Fruit fly (Drosophila melanogaster) ovary, adult (tissue): Measurements from ENCODE around the gene CG42846.

Source experiments
- CG17801 ChIP-seq: fragments of 200-800 bp; optimal IDR thresholded peaks from 2 replicates; lab custom pipeline; 2019; ENCODE audit warnings: missing biosample characterization, mild to moderate bottlenecking, missing genetic modification characterization, moderate library complexity; ENCODE audit not compliant: partially characterized antibody

The CG42846 gene

DNA sequence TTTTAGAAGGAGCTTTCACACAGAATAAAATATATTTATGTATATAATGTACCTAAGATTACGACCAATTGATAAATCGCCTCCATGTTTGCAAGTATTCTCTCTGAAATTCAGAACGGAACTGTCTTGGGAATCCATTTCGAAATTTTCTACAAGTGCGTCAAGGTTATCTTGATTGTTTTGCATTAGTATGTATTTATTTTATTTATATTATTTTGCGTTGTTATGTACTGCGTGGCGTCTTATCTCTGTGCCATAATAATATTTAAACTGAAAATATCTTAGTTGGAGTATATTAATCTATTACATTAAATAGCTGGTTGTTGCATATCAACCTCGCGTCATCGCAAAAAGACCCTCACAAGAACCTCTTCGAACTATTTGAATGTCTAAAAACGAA lies at the start of gene CG42846:
TSS of gene CG42846 (minus strand) at position 101 of the 400 bp plus-strand sequence.
- TF ChIP-seq CG17801: no peak

DNA sequence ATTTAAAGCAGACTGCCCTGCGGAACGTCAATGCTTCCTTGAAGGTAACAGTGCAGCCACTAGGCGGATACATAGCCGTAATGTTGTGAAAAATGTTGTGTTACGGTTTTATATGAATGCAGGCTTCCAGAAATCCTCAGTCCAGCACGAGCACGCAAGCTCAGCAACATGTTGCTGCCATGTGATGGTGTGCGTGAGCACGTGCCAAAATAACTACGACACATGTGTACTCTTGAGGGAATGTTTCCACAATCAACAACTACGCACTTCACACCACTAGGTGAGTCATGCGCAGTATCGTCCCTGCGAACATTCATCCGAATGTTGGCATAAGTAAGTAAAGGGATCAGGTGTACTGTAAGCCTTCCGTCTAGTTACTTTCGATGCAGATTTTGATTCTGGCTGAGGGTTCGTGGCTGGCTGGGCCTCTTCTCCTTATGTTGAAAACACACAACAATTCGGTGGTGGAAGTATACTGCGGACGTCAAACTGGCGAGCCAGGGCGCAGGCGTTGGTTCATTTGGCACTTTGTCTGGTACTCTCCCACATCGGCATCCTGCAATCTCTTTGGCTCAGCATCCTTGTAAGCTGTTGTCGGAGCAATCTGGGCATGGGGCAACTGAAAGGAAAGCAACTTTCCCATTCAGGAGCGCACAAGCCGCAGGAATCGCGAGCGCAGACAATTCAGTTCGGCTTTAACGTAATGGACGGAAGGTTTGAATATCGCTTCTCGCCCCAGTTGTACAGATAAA lies 45.5 kb upstream of the CG42846 start, which contains the start of gene RhoGEF3:
TSS of gene RhoGEF3 (plus strand) at position 702 of the 752 bp plus-strand sequence.
- TF ChIP-seq CG17801: no peak

DNA sequence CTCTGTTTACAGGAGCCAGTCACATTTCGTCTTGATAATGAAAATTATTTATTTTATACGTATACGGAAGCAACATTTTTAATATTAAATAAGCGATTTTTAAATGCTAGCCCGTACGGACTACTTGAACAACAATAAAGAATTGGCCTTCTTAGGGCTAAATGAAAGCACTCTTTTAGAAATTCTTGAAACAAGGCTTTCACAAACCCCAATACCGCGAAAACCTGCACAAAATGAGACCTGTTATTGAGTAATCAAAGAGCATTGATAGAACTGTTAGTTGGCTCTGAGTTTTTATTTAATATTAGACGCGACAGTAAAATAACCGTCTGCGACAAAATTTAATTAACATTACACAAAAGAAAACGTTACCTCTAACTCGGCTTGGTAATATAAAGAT lies 43.5 kb upstream of the CG42846 start, which contains the start of gene ttm2:
TSS of gene ttm2 (plus strand) at position 301 of the 400 bp plus-strand sequence.
- no peak for TF ChIP-seq CG17801

dm6 chr3L:273291-273690 lies 41.9 kb upstream of the CG42846 start, which contains the start of gene CG32845:
TSS of gene CG32845 (minus strand) at chr3L:273391.
- TF ChIP-seq CG17801: no peak

- peak; percentile 44 for TF ChIP-seq CG17801
Observed at dm6 chr3L:271501-272249, 40.3 kb upstream of the CG42846 start.

DNA sequence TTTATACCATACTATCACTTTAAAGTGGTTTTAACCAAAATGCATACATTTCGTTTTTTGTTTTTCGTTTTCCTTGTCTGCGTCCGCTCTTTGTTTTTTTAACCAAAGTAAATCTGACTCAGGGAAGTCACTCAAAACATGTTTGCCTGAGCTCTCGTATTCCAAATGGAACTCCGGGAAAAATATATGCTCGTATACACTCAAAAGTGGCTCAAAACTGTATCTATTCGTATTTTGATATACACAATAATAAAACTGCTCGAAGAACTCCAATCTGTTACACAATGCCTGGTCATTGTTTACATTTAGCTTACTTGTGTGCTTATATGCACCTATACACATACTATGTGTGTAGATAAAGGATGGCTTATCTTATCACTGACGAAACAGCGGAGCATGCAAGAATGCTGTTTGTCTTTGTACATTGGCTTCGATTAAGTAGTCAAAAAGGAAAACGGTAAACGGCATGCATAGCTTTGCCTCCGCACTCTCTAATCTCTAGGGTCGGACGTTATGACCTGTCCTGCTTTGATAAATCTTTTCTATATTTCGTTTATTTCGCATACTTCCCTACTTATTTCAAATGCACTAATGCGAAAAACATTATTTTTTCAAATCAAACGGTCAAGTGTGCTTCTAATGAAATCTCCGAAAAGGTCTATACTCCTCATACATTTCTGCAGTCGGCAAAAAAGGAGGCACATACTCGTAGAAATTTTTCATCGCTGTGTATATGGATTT lies 39.5 kb upstream of the CG42846 start, which contains the start of gene miple2:
TSS of gene miple2 (plus strand) at position 441 of the 741 bp plus-strand sequence.
- TF ChIP-seq CG17801: no peak

- no peak for TF ChIP-seq CG17801
Observed at dm6 chr3L:267618-268017, 36.2 kb upstream of the CG42846 start.

- TF ChIP-seq CG17801: no peak
Observed at dm6 chr3L:267083-267482, 35.7 kb upstream of the CG42846 start, which contains the start of gene miple1. TSS of gene miple1 (plus strand) at chr3L:267299.

dm6 chr3L:265808-266207 lies 34.4 kb upstream of the CG42846 start, which contains the start of gene CG34263:
TSS of gene CG34263 (minus strand) at chr3L:265908.
- TF ChIP-seq CG17801: no peak

DNA sequence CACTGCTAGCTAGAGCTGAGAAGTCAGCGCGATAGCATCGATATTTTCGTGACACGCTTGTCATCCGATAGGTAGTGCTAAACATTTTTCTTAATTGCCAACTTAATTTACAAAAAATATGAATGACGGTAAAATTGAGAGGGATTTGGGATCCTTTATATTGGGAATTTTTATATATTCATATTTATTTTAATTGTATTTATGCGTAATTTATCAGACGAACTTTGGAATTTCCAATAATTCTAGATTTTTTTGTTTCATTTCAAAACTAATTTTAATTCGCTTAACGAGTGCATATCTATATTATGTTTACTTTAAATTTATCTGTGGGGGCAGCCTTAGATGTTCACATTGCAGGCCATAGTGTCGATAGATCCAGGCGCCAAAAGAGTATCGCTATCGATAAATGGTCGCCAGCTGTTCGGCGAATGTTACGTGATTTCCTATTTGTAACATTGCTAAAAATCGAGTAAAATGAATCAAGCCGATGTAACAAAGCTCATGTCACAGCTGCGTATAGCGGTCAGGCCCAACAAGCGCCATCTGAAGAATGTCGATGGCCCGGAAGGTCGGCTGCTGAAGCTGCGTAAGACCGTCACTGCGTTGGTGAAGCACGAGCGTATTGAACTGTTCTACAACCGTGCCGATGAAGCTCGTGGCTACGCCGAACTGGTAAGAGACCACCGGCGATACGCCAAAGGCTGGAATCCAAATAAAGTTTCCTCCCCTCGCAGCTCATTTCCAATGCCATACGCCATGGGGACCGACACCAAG lies 33.2 kb upstream of the CG42846 start, which contains the start of the genes Tudor-SN and mRpL17:
TSS of gene Tudor-SN (minus strand) at position 3 of the 774 bp plus-strand sequence.
TSS of gene mRpL17 (plus strand) at position 402 of the 774 bp plus-strand sequence.
- no peak for TF ChIP-seq CG17801

dm6 chr3L:263500-264377 lies 32.3 kb upstream of the CG42846 start:
- no peak for TF ChIP-seq CG17801

DNA sequence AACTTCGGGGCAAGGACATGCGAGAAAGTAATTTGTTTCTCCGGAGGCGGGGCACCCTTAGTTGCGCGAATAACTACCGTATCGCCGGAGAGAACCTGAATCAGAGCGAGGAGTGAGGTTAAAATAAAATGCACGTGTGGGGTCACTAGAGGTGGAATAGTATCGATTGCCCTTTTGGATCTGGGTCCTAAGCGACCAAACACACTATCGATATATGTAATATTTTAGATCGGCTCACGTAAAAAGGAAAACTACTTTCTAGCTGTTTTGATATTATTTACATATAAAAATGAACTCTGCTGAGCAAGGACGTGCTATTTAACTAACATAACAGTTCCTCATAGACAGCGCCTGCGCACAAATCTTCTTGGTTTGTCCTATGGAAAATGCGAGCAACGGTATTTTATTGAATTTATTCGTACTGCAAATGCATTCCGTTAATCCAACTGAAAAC lies 31.3 kb upstream of the CG42846 start:
- TF ChIP-seq CG17801: no peak

dm6 chr3L:257618-258475 lies 26.4 kb upstream of the CG42846 start, which contains the start of the genes DIP2 and wac:
TSS of gene DIP2 (minus strand) at chr3L:257954.
TSS of gene wac (plus strand) at chr3L:258176.
- peak; percentile 33 for TF ChIP-seq CG17801
